Fruit fly (Drosophila melanogaster) whole organism, embryonic: ENCODE results near the gene Smu1.

ENCODE experiments used
- Abd-B ChIP-seq: fragments of 200-800 bp; sonication (Bioruptor generic); optimal IDR thresholded peaks from 2 replicates; lab custom pipeline; 2018; ENCODE audit warnings: missing biosample characterization, mild to moderate bottlenecking, missing genetic modification characterization, moderate library complexity
- CG10654 ChIP-seq: fragments of 200-800 bp; sonication (Bioruptor generic); optimal IDR thresholded peaks from 2 replicates; lab custom pipeline; 2016; ENCODE audit warnings: missing biosample characterization, missing genetic modification characterization
- CG10959 ChIP-seq: fragments of 200-800 bp; sonication (Bioruptor generic); IDR thresholded peaks from 2 replicates; pipeline ENCODE4 v1.3.6; 2022; ENCODE audit warnings: missing biosample characterization, missing genetic modification characterization
- CG10979 ChIP-seq: fragments of 200-800 bp; sonication (Bioruptor generic); optimal IDR thresholded peaks from 2 replicates; lab custom pipeline; 2018; ENCODE audit warnings: missing biosample characterization, mild to moderate bottlenecking, missing genetic modification characterization, moderate library complexity
- CG1233 ChIP-seq: fragments of 200-800 bp; sonication (Bioruptor generic); optimal IDR thresholded peaks from 4 replicates; lab custom pipeline; 2018; ENCODE audit warnings: missing biosample characterization, mild to moderate bottlenecking, missing genetic modification characterization
- CG13123 ChIP-seq: fragments of 200-800 bp; sonication (Bioruptor generic); optimal IDR thresholded peaks from 2 replicates; lab custom pipeline; 2016; ENCODE audit warnings: missing biosample characterization, missing genetic modification characterization
- CG13287 ChIP-seq: fragments of 200-800 bp; sonication (Bioruptor generic); IDR thresholded peaks from 2 replicates; pipeline ENCODE4 v1.3.6; 2022; ENCODE audit warnings: missing biosample characterization, missing genetic modification characterization; ENCODE audit not compliant: partially characterized antibody
- CG13424 ChIP-seq: fragments of 200-800 bp; sonication (Bioruptor generic); optimal IDR thresholded peaks from 2 replicates; lab custom pipeline; 2019; ENCODE audit warnings: missing biosample characterization, mild to moderate bottlenecking, missing genetic modification characterization, moderate library complexity
- CG14014 ChIP-seq: fragments of 200-800 bp; sonication (Bioruptor generic); IDR thresholded peaks from 2 replicates; pipeline ENCODE4 v1.3.6; 2022; ENCODE audit warnings: missing biosample characterization, missing genetic modification characterization
- CG18619 ChIP-seq: fragments of 200-800 bp; sonication (Bioruptor generic); optimal IDR thresholded peaks from 3 replicates; lab custom pipeline; 2017; ENCODE audit warnings: missing biosample characterization, mild to moderate bottlenecking, missing genetic modification characterization
- CG30431 ChIP-seq: fragments of 200-800 bp; sonication (Bioruptor generic); optimal IDR thresholded peaks from 2 replicates; lab custom pipeline; 2017; ENCODE audit warnings: missing biosample characterization, missing genetic modification characterization
- CG4360 ChIP-seq: fragments of 200-800 bp; sonication (Bioruptor generic); IDR thresholded peaks from 2 replicates; pipeline ENCODE4 v1.3.6; 2022; ENCODE audit warnings: missing biosample characterization, missing genetic modification characterization
- CG7357 ChIP-seq: fragments of 200-800 bp; sonication (Bioruptor generic); IDR thresholded peaks from 3 replicates; pipeline ENCODE4 v1.3.6; 2022; ENCODE audit warnings: missing biosample characterization, missing genetic modification characterization
- CG8924 ChIP-seq: fragments of 200-800 bp; optimal IDR thresholded peaks from 3 replicates; lab custom pipeline; 2019; ENCODE audit warnings: missing biosample characterization, mild to moderate bottlenecking, missing genetic modification characterization, moderate library complexity
- CrebB ChIP-seq: fragments of 200-800 bp; sonication (Bioruptor generic); optimal IDR thresholded peaks from 3 replicates; lab custom pipeline; 2018; ENCODE audit warnings: missing biosample characterization, mild to moderate bottlenecking, missing genetic modification characterization
- Dip2 ChIP-seq: fragments of 200-800 bp; sonication (Bioruptor generic); IDR thresholded peaks from 2 replicates; pipeline ENCODE4 v1.3.6; 2022; ENCODE audit warnings: missing biosample characterization, missing genetic modification characterization
- Doc2 ChIP-seq: fragments of 200-800 bp; sonication (Bioruptor generic); IDR thresholded peaks from 2 replicates; pipeline ENCODE4 v1.3.6; 2022; ENCODE audit warnings: missing biosample characterization, missing genetic modification characterization
- Ets65A ChIP-seq: fragments of 200-800 bp; sonication (Bioruptor generic); peaks from one replicate; lab custom pipeline; 2016; ENCODE audit warnings: missing biosample characterization, missing genetic modification characterization
- H15 ChIP-seq: fragments of 200-800 bp; sonication (Bioruptor generic); IDR thresholded peaks from 3 replicates; pipeline ENCODE4 v1.3.6; 2022; ENCODE audit warnings: missing biosample characterization, missing genetic modification characterization
- Hsf ChIP-seq: fragments of 200-800 bp; sonication (Bioruptor generic); optimal IDR thresholded peaks from 3 replicates; lab custom pipeline; 2016; ENCODE audit warnings: missing biosample characterization, missing genetic modification characterization
- Myb ChIP-seq: fragments of 200-800 bp; sonication (Bioruptor generic); optimal IDR thresholded peaks from 2 replicates; lab custom pipeline; 2016; ENCODE audit warnings: missing biosample characterization, missing genetic modification characterization
- YL-1 ChIP-seq: fragments of 200-800 bp; sonication (Bioruptor generic); optimal IDR thresholded peaks from 3 replicates; lab custom pipeline; 2017; ENCODE audit warnings: missing biosample characterization, mild to moderate bottlenecking, missing genetic modification characterization
- abd-A ChIP-seq: fragments of 200-800 bp; sonication (Bioruptor generic); optimal IDR thresholded peaks from 3 replicates; lab custom pipeline; 2019; ENCODE audit warnings: missing biosample characterization, mild to moderate bottlenecking, missing genetic modification characterization, moderate library complexity
- bsh ChIP-seq, 2 experiments: fragments of 200-800 bp; sonication (Bioruptor generic); optimal IDR thresholded peaks; 2 replicates each; lab custom pipeline; 2017 to 2018; ENCODE audit warnings: mild to moderate bottlenecking in 2 of 2, missing biosample characterization in 2 of 2, missing genetic modification characterization in 2 of 2, moderate library complexity in 1 of 2
- cato ChIP-seq: fragments of 200-800 bp; sonication (Bioruptor generic); optimal IDR thresholded peaks from 2 replicates; lab custom pipeline; 2016; ENCODE audit warnings: missing biosample characterization, missing genetic modification characterization, borderline replicate concordance
- caup ChIP-seq: fragments of 200-800 bp; sonication (Bioruptor generic); optimal IDR thresholded peaks from 3 replicates; lab custom pipeline; 2017; ENCODE audit warnings: missing biosample characterization, mild to moderate bottlenecking, missing genetic modification characterization, moderate library complexity; ENCODE audit not compliant: severe bottlenecking
- chm ChIP-seq: fragments of 200-800 bp; sonication (Bioruptor generic); IDR thresholded peaks from 2 replicates; pipeline ENCODE4 v1.3.6; 2022; ENCODE audit warnings: missing biosample characterization, missing genetic modification characterization
- disco-r ChIP-seq: fragments of 200-800 bp; sonication (Bioruptor generic); optimal IDR thresholded peaks from 2 replicates; lab custom pipeline; 2016; ENCODE audit warnings: missing biosample characterization, missing genetic modification characterization
- gcm ChIP-seq: fragments of 200-800 bp; sonication (Bioruptor generic); optimal IDR thresholded peaks from 2 replicates; lab custom pipeline; 2019; ENCODE audit warnings: missing biosample characterization, mild to moderate bottlenecking, missing genetic modification characterization, moderate library complexity
- gfzf ChIP-seq: fragments of 200-800 bp; sonication (Bioruptor generic); optimal IDR thresholded peaks from 2 replicates; lab custom pipeline; 2016; ENCODE audit warnings: missing biosample characterization, mild to moderate bottlenecking, missing genetic modification characterization, moderate library complexity
- lmd ChIP-seq: fragments of 200-800 bp; sonication (Bioruptor generic); IDR thresholded peaks from 2 replicates; pipeline ENCODE4 v1.3.6; 2022; ENCODE audit warnings: missing biosample characterization, missing genetic modification characterization
- peb ChIP-seq: fragments of 200-800 bp; sonication (Bioruptor generic); IDR thresholded peaks from 2 replicates; pipeline ENCODE4 v1.3.6; 2022; ENCODE audit warnings: missing biosample characterization, missing genetic modification characterization
- pita ChIP-seq: fragments of 200-800 bp; sonication (Bioruptor generic); optimal IDR thresholded peaks from 2 replicates; lab custom pipeline; 2017; ENCODE audit warnings: missing biosample characterization, mild to moderate bottlenecking, missing genetic modification characterization
- pnt ChIP-seq: fragments of 200-800 bp; sonication (Bioruptor generic); optimal IDR thresholded peaks from 3 replicates; lab custom pipeline; 2016; ENCODE audit warnings: missing biosample characterization, missing genetic modification characterization
- ranshi ChIP-seq: fragments of 200-800 bp; sonication (Bioruptor generic); IDR thresholded peaks from 2 replicates; pipeline ENCODE4 v1.3.6; 2022; ENCODE audit warnings: missing biosample characterization, missing genetic modification characterization
- shn ChIP-seq: fragments of 200-800 bp; sonication (Bioruptor generic); optimal IDR thresholded peaks from 3 replicates; lab custom pipeline; 2016; ENCODE audit warnings: missing biosample characterization, missing genetic modification characterization
- so ChIP-seq: fragments of 200-800 bp; sonication (Bioruptor generic); IDR thresholded peaks from 3 replicates; pipeline ENCODE4 v1.3.6; 2022; ENCODE audit warnings: missing biosample characterization, missing genetic modification characterization
- sob ChIP-seq: fragments of 200-800 bp; sonication (Bioruptor generic); IDR thresholded peaks from 2 replicates; pipeline ENCODE4 v1.3.6; 2022; ENCODE audit warnings: missing biosample characterization, missing genetic modification characterization
- sr ChIP-seq: fragments of 200-800 bp; sonication (Bioruptor generic); IDR thresholded peaks from 3 replicates; pipeline ENCODE4 v1.3.6; 2022; ENCODE audit warnings: missing biosample characterization, missing genetic modification characterization

Smu1 gene

DNA sequence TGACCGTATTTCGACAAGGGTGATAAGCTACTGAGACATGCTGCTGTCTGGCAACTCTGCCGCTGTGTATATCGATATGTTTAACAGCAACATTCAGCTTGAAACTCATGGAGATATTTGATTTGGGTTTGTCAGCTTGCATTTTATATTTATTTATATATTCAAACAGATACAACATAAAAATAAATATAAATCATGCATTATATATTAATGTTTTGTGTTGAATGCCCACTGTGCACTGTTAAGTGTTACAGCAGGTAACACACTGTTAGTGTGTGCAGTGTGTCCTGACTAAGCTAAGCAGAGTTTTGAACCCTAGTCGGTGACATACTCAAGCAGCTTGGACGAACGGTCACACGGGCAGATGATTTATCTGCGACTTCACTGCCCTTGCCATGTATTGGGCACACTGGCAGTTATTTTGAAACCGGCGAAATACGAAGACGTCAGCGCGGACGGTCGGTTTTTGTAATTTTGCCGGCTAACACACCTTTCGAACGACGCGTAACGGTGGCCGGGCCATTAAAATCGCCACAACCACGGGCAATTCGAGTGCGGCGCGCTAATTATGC, 2.6 kb upstream of the Smu1 start, which contains the start of the genes snRNP-U1-C and gukh (continued):
- TF ChIP-seq peb (GFP tag; lab: Robert Waterston, UW) (peak; percentile 40), chm (GFP tag; lab: Robert Waterston, UW) (peak; percentile 86), CG13424 (tag; lab: Kevin White, UChicago) (peak; percentile 88), CG8924 (tag; lab: Kevin White, UChicago) (peak; percentile 90), gfzf (GFP tag; lab: Kevin White, UChicago) (peak; percentile 97), lmd (GFP tag; lab: Robert Waterston, UW) (peak; percentile 82), gcm (peak; percentile 69), CG10979 (peak; percentile 65), CG14014 (GFP tag; lab: Robert Waterston, UW) (peak; percentile 92), CG7357 (GFP tag; lab: Robert Waterston, UW) (peak; percentile 50; the same call in 2 of the 3 replicates), CG1233 (peak; percentile 79), Abd-B (GFP tag; lab: Kevin White, UChicago) (peak; percentile 70), CG10959 (GFP tag; lab: Robert Waterston, UW) (peak; percentile 56; the same call in 1 of the 2 replicates), abd-A (tag; lab: Kevin White, UChicago) (peak; percentile 74), Doc2 (GFP tag; lab: Robert Waterston, UW) (no peak), caup (peak; percentile 74), CrebB (tag; lab: Kevin White, UChicago) (peak; percentile 76), ranshi (GFP tag; lab: Robert Waterston, UW) (peak; percentile 78), pita (GFP tag; lab: Kevin White, UChicago) (peak; percentile 95), Myb (GFP tag; lab: Kevin White, UChicago) (peak; percentile 70), CG18619 (GFP tag; lab: Kevin White, UChicago) (peak; percentile 74), YL-1 (GFP tag; lab: Kevin White, UChicago) (peak; percentile 90), CG10654 (peak; percentile 69), H15 (peak; percentile 50; the same call in 1 of the 3 replicates), shn (GFP tag; lab: Kevin White, UChicago) (peak; percentile 35), CG30431 (GFP tag; lab: Kevin White, UChicago) (peak; percentile 46), CG4360 (GFP tag; lab: Robert Waterston, UW) (peak; percentile 49), Dip2 (GFP tag; lab: Robert Waterston, UW) (no peak), CG13123 (peak; percentile 67), disco-r (GFP tag; lab: Kevin White, UChicago) (peak; percentile 53), sob (GFP tag; lab: Robert Waterston, UW) (peak; percentile 83), cato (peak; percentile 20), Hsf (GFP tag; lab: Kevin White, UChicago) (peak; percentile 68), so (GFP tag; lab: Robert Waterston, UW) (peak; percentile 87), bsh (GFP tag; optimal IDR thresholded peaks at IDR 0.05; lab: Kevin White, UChicago) (peak in 1 of 2 experiments; percentile 83), pnt (peak; percentile 36), CG13287 (peak; percentile 88)

DNA sequence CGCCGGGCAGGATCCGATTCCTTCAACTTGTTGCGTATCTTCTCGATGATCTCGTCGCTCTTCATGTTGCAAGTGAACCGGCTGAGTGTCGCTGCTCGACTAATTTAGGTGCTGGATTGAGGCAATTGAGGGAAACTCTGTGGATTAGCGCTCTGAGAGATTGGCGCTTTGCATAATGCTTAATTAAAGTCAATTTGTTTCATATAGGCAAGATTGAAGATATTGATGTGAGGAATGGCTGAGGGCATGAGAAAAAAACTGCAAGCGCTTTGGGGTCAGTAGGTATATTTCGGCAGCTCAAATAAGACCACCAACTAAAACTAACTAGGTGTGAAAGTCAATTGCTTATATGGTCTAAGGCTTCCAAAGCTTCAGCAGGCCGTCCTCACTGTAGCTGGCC, 2.4 kb downstream of the Smu1 start, which contains the start of gene euc:
Gene euc, minus strand, starts transcription at position 101 of the 400 bp plus-strand sequence.
- TF ChIP-seq Ets65A (GFP tag; lab: Kevin White, UChicago) (peak; percentile 35), sr (no peak)
